Fruit fly (Drosophila melanogaster) whole organism, embryonic: ENCODE measurements around the gene CrebB.

Experiments used
- CG11504 ChIP-seq: fragments of 200-800 bp; sonication (Bioruptor generic); optimal IDR thresholded peaks from 3 replicates; lab custom pipeline; 2019; ENCODE audit warnings: missing biosample characterization, mild to moderate bottlenecking, missing genetic modification characterization, moderate library complexity
- CG12299 ChIP-seq: fragments of 200-800 bp; sonication (Bioruptor generic); optimal IDR thresholded peaks from 2 replicates; lab custom pipeline; 2018; ENCODE audit warnings: missing biosample characterization, mild to moderate bottlenecking, missing genetic modification characterization
- CG13775 ChIP-seq: fragments of 200-800 bp; sonication (Bioruptor generic); optimal IDR thresholded peaks from 3 replicates; lab custom pipeline; 2017; ENCODE audit warnings: missing biosample characterization, mild to moderate bottlenecking, missing genetic modification characterization
- CG15073 ChIP-seq: fragments of 200-800 bp; sonication (Bioruptor generic); optimal IDR thresholded peaks from 2 replicates; lab custom pipeline; 2016; ENCODE audit warnings: missing biosample characterization, missing genetic modification characterization
- CG1603 ChIP-seq: fragments of 200-800 bp; sonication (Bioruptor generic); optimal IDR thresholded peaks from 2 replicates; lab custom pipeline; 2019; ENCODE audit warnings: missing biosample characterization, mild to moderate bottlenecking, missing genetic modification characterization, moderate library complexity
- CG16779 ChIP-seq: fragments of 200-800 bp; sonication (Bioruptor generic); IDR thresholded peaks from 2 replicates; pipeline ENCODE4 v1.3.6; 2022; ENCODE audit warnings: missing biosample characterization, missing genetic modification characterization
- CG17328 ChIP-seq: fragments of 200-800 bp; sonication (Bioruptor generic); IDR thresholded peaks from 2 replicates; pipeline ENCODE4 v1.3.6; 2022; ENCODE audit warnings: missing biosample characterization, missing genetic modification characterization
- CG17361 ChIP-seq: fragments of 200-800 bp; sonication (Bioruptor generic); IDR thresholded peaks from 3 replicates; pipeline ENCODE4 v1.3.6; 2022; ENCODE audit warnings: missing biosample characterization, missing genetic modification characterization
- CG17568 ChIP-seq: fragments of 200-800 bp; sonication (Bioruptor generic); optimal IDR thresholded peaks from 2 replicates; lab custom pipeline; 2018; ENCODE audit warnings: missing biosample characterization, mild to moderate bottlenecking, missing genetic modification characterization, moderate library complexity
- CG17829 ChIP-seq: fragments of 200-800 bp; optimal IDR thresholded peaks from 2 replicates; lab custom pipeline; 2019; ENCODE audit warnings: missing biosample characterization, mild to moderate bottlenecking, missing genetic modification characterization, moderate library complexity
- CG2712 ChIP-seq: fragments of 200-800 bp; optimal IDR thresholded peaks from 3 replicates; lab custom pipeline; 2019; ENCODE audit warnings: missing biosample characterization, mild to moderate bottlenecking, missing genetic modification characterization, moderate library complexity
- CG2889 ChIP-seq: fragments of 200-800 bp; sonication (Bioruptor generic); IDR thresholded peaks from 3 replicates; pipeline ENCODE4 v1.3.6; 2022; ENCODE audit warnings: missing biosample characterization, missing genetic modification characterization
- CG30403 ChIP-seq: fragments of 200-800 bp; sonication (Bioruptor generic); optimal IDR thresholded peaks from 3 replicates; lab custom pipeline; 2016; ENCODE audit warnings: missing biosample characterization, missing genetic modification characterization
- CG42726 ChIP-seq: fragments of 200-800 bp; sonication (Bioruptor generic); IDR thresholded peaks from 2 replicates; pipeline ENCODE4 v1.3.6; 2022; ENCODE audit warnings: missing biosample characterization, missing genetic modification characterization; ENCODE audit not compliant: partially characterized antibody
- CG7786 ChIP-seq: fragments of 200-800 bp; sonication (Bioruptor generic); optimal IDR thresholded peaks from 2 replicates; lab custom pipeline; 2016; ENCODE audit warnings: missing biosample characterization, missing genetic modification characterization
- CG7839 ChIP-seq: fragments of 200-800 bp; sonication (Bioruptor generic); optimal IDR thresholded peaks from 3 replicates; lab custom pipeline; 2018; ENCODE audit warnings: missing biosample characterization, mild to moderate bottlenecking, missing genetic modification characterization, moderate library complexity
- CG7928 ChIP-seq: fragments of 200-800 bp; sonication (Bioruptor generic); optimal IDR thresholded peaks from 2 replicates; lab custom pipeline; 2017; ENCODE audit warnings: missing biosample characterization, mild to moderate bottlenecking, missing genetic modification characterization
- CG9437 ChIP-seq: fragments of 200-800 bp; sonication (Bioruptor generic); optimal IDR thresholded peaks from 2 replicates; lab custom pipeline; 2018; ENCODE audit warnings: missing biosample characterization, mild to moderate bottlenecking, missing genetic modification characterization
- Dbx ChIP-seq: fragments of 200-800 bp; sonication (Bioruptor generic); IDR thresholded peaks from 3 replicates; pipeline ENCODE4 v1.3.6; 2022; ENCODE audit warnings: missing biosample characterization, missing genetic modification characterization
- Dll ChIP-seq: fragments of 200-800 bp; sonication (Bioruptor generic); IDR thresholded peaks from 4 replicates; pipeline ENCODE4 v1.3.6; 2022; ENCODE audit warnings: missing biosample characterization, missing genetic modification characterization; ENCODE audit not compliant: partially characterized antibody
- Fer2 ChIP-seq: fragments of 200-800 bp; sonication (Bioruptor generic); optimal IDR thresholded peaks from 2 replicates; lab custom pipeline; 2018; ENCODE audit warnings: missing biosample characterization, mild to moderate bottlenecking, missing genetic modification characterization, moderate library complexity
- PHDP ChIP-seq: fragments of 200-800 bp; sonication (Bioruptor generic); optimal IDR thresholded peaks from 3 replicates; lab custom pipeline; 2018; ENCODE audit warnings: missing biosample characterization, mild to moderate bottlenecking, missing genetic modification characterization, moderate library complexity
- Ravus ChIP-seq: fragments of 200-800 bp; sonication (Bioruptor generic); IDR thresholded peaks from 2 replicates; pipeline ENCODE4 v1.3.6; 2022; ENCODE audit warnings: missing biosample characterization, missing genetic modification characterization
- Vsx1 ChIP-seq: fragments of 200-800 bp; sonication (Bioruptor generic); optimal IDR thresholded peaks from 2 replicates; lab custom pipeline; 2017; ENCODE audit warnings: missing biosample characterization, mild to moderate bottlenecking, missing genetic modification characterization, missing genetic modification reagents
- bab2 ChIP-seq: fragments of 200-800 bp; sonication (Bioruptor generic); optimal IDR thresholded peaks from 2 replicates; lab custom pipeline; 2016; ENCODE audit warnings: missing biosample characterization, missing genetic modification characterization
- bbx ChIP-seq: fragments of 200-800 bp; sonication (Bioruptor generic); IDR thresholded peaks from 2 replicates; pipeline ENCODE4 v1.3.6; 2022; ENCODE audit warnings: missing biosample characterization, missing genetic modification characterization; ENCODE audit not compliant: partially characterized antibody
- cg ChIP-seq: fragments of 200-800 bp; sonication (Bioruptor generic); optimal IDR thresholded peaks from 3 replicates; lab custom pipeline; 2019; ENCODE audit warnings: missing biosample characterization, mild to moderate bottlenecking, missing genetic modification characterization, moderate library complexity
- chn ChIP-seq: fragments of 200-800 bp; sonication (Bioruptor generic); optimal IDR thresholded peaks from 2 replicates; lab custom pipeline; 2016; ENCODE audit warnings: missing biosample characterization, missing genetic modification characterization
- ci ChIP-seq: fragments of 200-800 bp; sonication (Bioruptor generic); IDR thresholded peaks from 3 replicates; pipeline ENCODE4 v1.3.6; 2022; ENCODE audit warnings: missing biosample characterization, missing genetic modification characterization
- crc ChIP-seq: fragments of 200-800 bp; sonication (Bioruptor generic); optimal IDR thresholded peaks from 2 replicates; lab custom pipeline; 2016; ENCODE audit warnings: missing biosample characterization, missing genetic modification characterization
- ems ChIP-seq: fragments of 200-800 bp; sonication (Bioruptor generic); optimal IDR thresholded peaks from 3 replicates; lab custom pipeline; 2016; ENCODE audit warnings: missing biosample characterization, missing genetic modification characterization
- ewg ChIP-seq: fragments of 200-800 bp; sonication (Bioruptor generic); optimal IDR thresholded peaks from 3 replicates; lab custom pipeline; 2017; ENCODE audit warnings: mild to moderate bottlenecking, missing biosample characterization, missing genetic modification reagents, missing genetic modification characterization
- exex ChIP-seq: fragments of 200-800 bp; sonication (Bioruptor generic); optimal IDR thresholded peaks from 4 replicates; lab custom pipeline; 2018; ENCODE audit warnings: missing biosample characterization, mild to moderate bottlenecking, missing genetic modification characterization, moderate library complexity
- ftz-f1 ChIP-seq: fragments of 200-800 bp; sonication (Bioruptor generic); optimal IDR thresholded peaks from 2 replicates; lab custom pipeline; 2016; ENCODE audit warnings: missing biosample characterization, missing genetic modification characterization
- gem ChIP-seq: fragments of 200-800 bp; sonication (Bioruptor generic); optimal IDR thresholded peaks from 2 replicates; lab custom pipeline; 2019; ENCODE audit warnings: missing biosample characterization, mild to moderate bottlenecking, missing genetic modification characterization, moderate library complexity
- inv ChIP-seq: fragments of 200-800 bp; sonication (Bioruptor generic); IDR thresholded peaks from 2 replicates; pipeline ENCODE4 v1.3.6; 2022; ENCODE audit warnings: missing biosample characterization, missing genetic modification characterization; ENCODE audit not compliant: partially characterized antibody
- maf-S ChIP-seq: fragments of 200-800 bp; sonication (Bioruptor generic); optimal IDR thresholded peaks from 2 replicates; lab custom pipeline; 2016; ENCODE audit warnings: missing biosample characterization, missing genetic modification characterization
- mirr ChIP-seq: fragments of 200-800 bp; sonication (Bioruptor generic); optimal IDR thresholded peaks from 3 replicates; lab custom pipeline; 2018; ENCODE audit warnings: missing biosample characterization, mild to moderate bottlenecking, missing genetic modification characterization
- pan ChIP-seq, 4 experiments: fragments of >200 bp in 3 of 4; fragments of 200-800 bp in 1 of 4; sonication (Bioruptor generic) in 1 of 4; optimal IDR thresholded peaks in 3 of 4; IDR thresholded peaks in 1 of 4; 2 replicates each; pipeline versions ENCODE4 v1.3.6 to Lab custom; 2017 to 2022; ENCODE audit warnings: missing biosample characterization in 2 of 4, missing genetic modification characterization in 2 of 4, mixed read lengths in 1 of 4
- pfk ChIP-seq: fragments of 200-800 bp; sonication (Bioruptor generic); optimal IDR thresholded peaks from 2 replicates; lab custom pipeline; 2018; ENCODE audit warnings: missing biosample characterization, mild to moderate bottlenecking, missing genetic modification characterization, moderate library complexity
- psq ChIP-seq: fragments of 200-800 bp; sonication (Bioruptor generic); optimal IDR thresholded peaks from 2 replicates; lab custom pipeline; 2017; ENCODE audit warnings: missing biosample characterization, missing genetic modification characterization
- repo ChIP-seq: fragments of 200-800 bp; sonication (Bioruptor generic); optimal IDR thresholded peaks from 2 replicates; lab custom pipeline; 2016; ENCODE audit warnings: missing biosample characterization, missing genetic modification characterization
- so ChIP-seq: fragments of 200-800 bp; sonication (Bioruptor generic); IDR thresholded peaks from 3 replicates; pipeline ENCODE4 v1.3.6; 2022; ENCODE audit warnings: missing biosample characterization, missing genetic modification characterization
- wek ChIP-seq: fragments of 200-800 bp; sonication (Bioruptor generic); optimal IDR thresholded peaks from 3 replicates; lab custom pipeline; 2018; ENCODE audit warnings: missing biosample characterization, mild to moderate bottlenecking, missing genetic modification characterization, moderate library complexity
- z ChIP-seq: fragments of 200-800 bp; sonication (Bioruptor generic); IDR thresholded peaks from 3 replicates; pipeline ENCODE4 v1.3.6; 2022; ENCODE audit warnings: missing biosample characterization, missing genetic modification characterization
- zen2 ChIP-seq: fragments of 200-800 bp; sonication (Bioruptor generic); IDR thresholded peaks from 3 replicates; pipeline ENCODE4 v1.3.6; 2022; ENCODE audit warnings: missing biosample characterization, missing genetic modification characterization; ENCODE audit not compliant: partially characterized antibody
- zf30C ChIP-seq: fragments of 200-800 bp; sonication (Bioruptor generic); optimal IDR thresholded peaks from 3 replicates; lab custom pipeline; 2018; ENCODE audit warnings: missing biosample characterization, mild to moderate bottlenecking, missing genetic modification characterization

Gene CrebB

DNA sequence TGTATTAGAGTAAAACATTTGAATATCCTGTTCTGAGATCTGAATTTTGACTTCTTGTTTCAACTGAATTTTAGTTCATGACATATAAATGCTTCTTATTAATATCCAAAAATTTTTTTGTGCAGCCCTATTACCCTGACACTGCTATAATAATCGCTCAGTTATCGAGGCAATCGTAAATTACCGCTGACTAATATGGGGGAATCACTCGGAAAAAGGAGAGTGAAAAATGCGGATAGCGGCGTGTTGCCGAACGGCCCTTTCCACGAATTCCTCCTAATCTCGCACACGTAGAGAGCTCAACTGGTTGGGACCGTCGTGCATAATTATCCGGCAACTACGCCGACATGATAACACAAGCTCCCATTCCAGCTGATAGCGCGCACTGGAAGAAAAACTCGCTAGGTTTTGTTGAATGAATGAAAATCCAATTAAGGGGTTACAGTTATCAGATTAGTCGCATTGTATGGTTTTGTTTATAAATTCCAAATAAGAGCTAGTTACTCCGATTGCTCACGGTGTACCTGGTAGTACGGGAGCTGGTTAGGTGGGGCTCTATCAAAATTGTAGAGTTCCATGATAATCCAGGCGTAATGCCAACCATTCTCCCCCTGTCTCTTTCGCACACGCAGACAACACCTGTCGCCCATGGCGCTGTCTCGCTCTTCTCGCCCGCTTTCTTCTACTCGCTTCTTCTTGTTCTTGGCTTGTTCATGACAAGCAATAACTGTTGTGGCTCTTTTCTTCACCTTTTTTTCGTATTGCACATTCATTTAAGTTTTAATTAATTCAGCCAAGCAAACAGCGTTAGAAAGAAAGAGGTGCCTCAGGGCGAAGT lies 1.9 kb downstream of the CrebB start:
- peak; percentile 65 for TF ChIP-seq maf-S (GFP tag; lab: Kevin White, UChicago)
- no peak for TF ChIP-seq ftz-f1 (GFP tag; lab: Kevin White, UChicago)
- peak; percentile 52 for TF ChIP-seq PHDP (tag; lab: Kevin White, UChicago)
- peak; percentile 13 for TF ChIP-seq Fer2 (tag; lab: Kevin White, UChicago)
- TF ChIP-seq CG17361 (GFP tag; lab: Robert Waterston, UW) = peak; percentile 41; the same call in 1 of the 3 replicates
- TF ChIP-seq exex = peak; percentile 88
- peak; percentile 82 for TF ChIP-seq CG17328 (GFP tag; lab: Robert Waterston, UW)
- TF ChIP-seq CG2712 (tag; lab: Kevin White, UChicago) = peak; percentile 52
- TF ChIP-seq gem (tag; lab: Kevin White, UChicago) = peak; percentile 58
- TF ChIP-seq ewg (GFP tag; lab: Kevin White, UChicago) = peak; percentile 57
- TF ChIP-seq Dll (GFP tag; lab: Robert Waterston, UW) = no peak
- peak; percentile 60 for TF ChIP-seq CG11504
- TF ChIP-seq CG12299 (tag; lab: Kevin White, UChicago) = peak; percentile 41
- TF ChIP-seq Vsx1 (GFP tag; lab: Kevin White, UChicago) = peak; percentile 2
- TF ChIP-seq mirr (GFP tag; lab: Kevin White, UChicago) = peak; percentile 80
- TF ChIP-seq cg (GFP tag; lab: Kevin White, UChicago) = peak; percentile 32
- TF ChIP-seq bbx = no peak
- TF ChIP-seq zf30C (GFP tag; lab: Kevin White, UChicago) = peak; percentile 88
- TF ChIP-seq CG13775 (GFP tag; lab: Kevin White, UChicago) = peak; percentile 23
- TF ChIP-seq CG15073 (GFP tag; lab: Kevin White, UChicago) = no peak
- peak; percentile 75 for TF ChIP-seq bab2
- TF ChIP-seq CG17568 (GFP tag; lab: Kevin White, UChicago) = no peak
- TF ChIP-seq CG7839 (tag; lab: Kevin White, UChicago) = peak; percentile 80
- peak; percentile 86 for TF ChIP-seq ci (GFP tag; lab: Robert Waterston, UW)
- peak; percentile 59 for TF ChIP-seq crc (GFP tag; lab: Kevin White, UChicago)
- no peak for TF ChIP-seq psq (GFP tag; lab: Kevin White, UChicago)
- TF ChIP-seq z (GFP tag; lab: Robert Waterston, UW) = 0 out of 3 replicates have a peak, but pooled peaks have one; percentile 20
- TF ChIP-seq CG7928 (GFP tag; lab: Kevin White, UChicago) = peak; percentile 39
- no peak for TF ChIP-seq inv (GFP tag; lab: Robert Waterston, UW)
- TF ChIP-seq CG30403 (GFP tag; lab: Kevin White, UChicago) = peak; percentile 63
- TF ChIP-seq wek (GFP tag; lab: Kevin White, UChicago) = peak; percentile 38
- TF ChIP-seq chn = peak; percentile 22
- TF ChIP-seq so (GFP tag; lab: Robert Waterston, UW) = peak; percentile 62
- peak; percentile 55 for TF ChIP-seq Ravus (GFP tag; lab: Robert Waterston, UW)
- TF ChIP-seq CG42726 (GFP tag; lab: Robert Waterston, UW) = no peak
- TF ChIP-seq CG2889 (GFP tag; lab: Robert Waterston, UW) = peak; percentile 58; the same call in 2 of the 3 replicates
- TF ChIP-seq CG9437 (GFP tag; lab: Kevin White, UChicago) = peak; percentile 13
- TF ChIP-seq Dbx = peak; percentile 91
- TF ChIP-seq zen2 (GFP tag; lab: Robert Waterston, UW) = no peak
- TF ChIP-seq pan (optimal IDR thresholded peaks at IDR 0.05; lab: Kevin White, UChicago) = no peak
- TF ChIP-seq pan (GFP tag; optimal IDR thresholded peaks at IDR 0.05 in 1 of 2, IDR thresholded peaks at IDR 0.05 in 1 of 2) = peak in 1 of 2 experiments; percentile 74
- peak; percentile 46 for TF ChIP-seq repo
- TF ChIP-seq CG17829 (tag; lab: Kevin White, UChicago) = peak; percentile 39
- peak; percentile 72 for TF ChIP-seq CG16779 (GFP tag; lab: Robert Waterston, UW)
- TF ChIP-seq CG7786 (GFP tag; lab: Kevin White, UChicago) = peak; percentile 81
- TF ChIP-seq CG1603 = peak; percentile 84
- peak; percentile 7 for TF ChIP-seq pfk (GFP tag; lab: Kevin White, UChicago)
- TF ChIP-seq ems (GFP tag; lab: Kevin White, UChicago) = peak; percentile 64
